Worm (Caenorhabditis elegans) whole organism, late embryonic: ENCODE data around the gene sql-1.

Experiments used
- ama-1 ChIP-seq: fragments of 150-350 bp; optimal IDR thresholded peaks from 2 replicates; lab custom pipeline; 2014
- pha-2 ChIP-seq: sonication (generic microtip); optimal IDR thresholded peaks from 2 replicates; lab custom pipeline; 2017; ENCODE audit warnings: mild to moderate bottlenecking, missing genetic modification characterization, missing compliant biosample characterization
- sdc-2 ChIP-seq: sonication (generic microtip); optimal IDR thresholded peaks from 2 replicates; lab custom pipeline; 2016; ENCODE audit warnings: missing genotype, missing genetic modification characterization, missing compliant biosample characterization

ce11 chrIII:12495594-12496096 lies 3.7 kb upstream of the sql-1 start, which contains the start of the genes Y111B2A.1 and Y111B2A.2:
- TF ChIP-seq pha-2 (tag; lab: Kevin White, UChicago) (no peak), ama-1 (lab: Kevin White, UChicago) (no peak), sdc-2 (tag; lab: Kevin White, UChicago) (no peak)
